Worm (Caenorhabditis elegans): ENCODE results near the gene pad-2.

The pad-2 gene

DNA sequence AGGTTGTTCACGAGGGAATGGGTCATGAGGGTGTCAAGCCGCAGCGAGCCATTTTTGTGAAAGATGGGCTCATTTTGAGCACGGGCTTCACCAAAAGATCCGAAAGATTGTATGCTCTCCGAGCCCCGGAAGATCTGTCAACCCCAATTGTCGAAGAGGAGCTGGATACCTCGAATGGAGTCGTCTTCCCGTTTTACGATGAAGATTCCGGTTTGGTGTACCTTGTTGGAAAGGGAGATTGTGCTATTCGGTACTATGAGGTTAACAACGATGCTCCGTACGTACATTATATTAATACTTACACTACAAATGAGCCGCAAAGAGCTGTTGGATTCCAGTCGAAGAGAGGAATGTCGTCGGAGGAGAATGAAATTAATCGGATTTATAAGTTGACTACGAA lies 27.8 kb upstream of the pad-2 start:
- TF ChIP-seq Y95B8A.8 (GFP tag; IDR thresholded peaks at IDR 0.05): no peak
- TF ChIP-seq madf-3 (GFP tag; IDR thresholded peaks at IDR 0.05): no peak
- no peak for TF ChIP-seq attf-6 (GFP tag; IDR thresholded peaks at IDR 0.05)
- TF ChIP-seq lin-54 (GFP tag; optimal IDR thresholded peaks at IDR 0.05): no peak
- TF ChIP-seq cebp-1 (GFP tag; IDR thresholded peaks at IDR 0.05): no peak
- TF ChIP-seq cebp-1 (tag; optimal IDR thresholded peaks at IDR 0.05): no peak
- TF ChIP-seq mxl-1 (tag; optimal IDR thresholded peaks at IDR 0.05): no peak
- TF ChIP-seq zfh-2 (GFP tag; conservative IDR thresholded peaks at IDR 0.05): no peak
- TF ChIP-seq F57C9.4 (tag; optimal IDR thresholded peaks at IDR 0.05): no peak
- TF ChIP-seq unc-130 (GFP tag; optimal IDR thresholded peaks at IDR 0.05): no peak
- no peak for TF ChIP-seq hmg-1.2 (GFP tag; IDR thresholded peaks at IDR 0.05)
- no peak for TF ChIP-seq ccch-3 (GFP tag; optimal IDR thresholded peaks at IDR 0.05)
- no peak for TF ChIP-seq snpc-1.1 (tag; optimal IDR thresholded peaks at IDR 0.05; ENCODE audit: insufficient read depth)
- TF ChIP-seq mcd-1 (GFP tag; IDR thresholded peaks at IDR 0.05): no peak
- no peak for TF ChIP-seq Y53G8AR.9 (GFP tag; conservative IDR thresholded peaks at IDR 0.05)
- no peak for TF ChIP-seq tbx-9 (tag; optimal IDR thresholded peaks at IDR 0.05; ENCODE audit: borderline replicate concordance)
- no peak for TF ChIP-seq let-526 (GFP tag; IDR thresholded peaks at IDR 0.05)

ce11 chrIII:10253334-10253733 lies 25.6 kb upstream of the pad-2 start:
- no peak for TF ChIP-seq die-1 (tag; optimal IDR thresholded peaks at IDR 0.05)
- TF ChIP-seq hrde-1 (tag; optimal IDR thresholded peaks at IDR 0.05; ENCODE audit: borderline replicate concordance): no peak
- TF ChIP-seq zfh-2 (GFP tag; conservative IDR thresholded peaks at IDR 0.05): peak; percentile 63
- TF ChIP-seq ceh-27 (GFP tag; optimal IDR thresholded peaks at IDR 0.05): no peak
- TF ChIP-seq egrh-3 (GFP tag; IDR thresholded peaks at IDR 0.05): peak; percentile 26; the same call in 1 of the 2 replicates
- no peak for TF ChIP-seq dpff-1 (tag; optimal IDR thresholded peaks at IDR 0.05)
- no peak for TF ChIP-seq madf-10 (tag; optimal IDR thresholded peaks at IDR 0.05)

DNA sequence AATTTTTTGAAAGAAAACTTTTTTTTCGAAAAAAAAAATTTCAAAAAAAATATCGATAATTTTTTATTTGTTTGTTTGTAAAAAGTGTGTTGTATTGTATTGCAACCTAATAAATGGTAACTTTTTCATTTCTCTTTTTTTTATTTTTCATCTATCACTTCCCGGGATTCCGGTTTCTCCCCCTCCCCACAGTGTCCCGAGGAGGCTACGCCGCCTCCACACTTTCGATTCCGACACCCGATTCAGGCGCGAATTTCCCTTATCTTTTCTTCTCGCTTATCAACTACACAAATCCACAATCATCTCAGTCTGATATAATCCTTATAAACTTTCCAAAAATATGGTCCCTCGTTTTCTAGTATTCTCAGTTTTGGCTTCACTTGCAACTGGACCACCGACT lies 24.3 kb upstream of the pad-2 start, which contains the start of gene R01H10.4:
R01H10.4 (plus strand) TSS at position 236 of the 400 bp plus-strand sequence.
- TF ChIP-seq ccch-3 (GFP tag; optimal IDR thresholded peaks at IDR 0.05) (no peak), somi-1 (GFP tag; optimal IDR thresholded peaks at IDR 0.05) (no peak), lin-26 (GFP tag; IDR thresholded peaks at IDR 0.05) (no peak), ceh-79 (tag; optimal IDR thresholded peaks at IDR 0.05) (no peak)

DNA sequence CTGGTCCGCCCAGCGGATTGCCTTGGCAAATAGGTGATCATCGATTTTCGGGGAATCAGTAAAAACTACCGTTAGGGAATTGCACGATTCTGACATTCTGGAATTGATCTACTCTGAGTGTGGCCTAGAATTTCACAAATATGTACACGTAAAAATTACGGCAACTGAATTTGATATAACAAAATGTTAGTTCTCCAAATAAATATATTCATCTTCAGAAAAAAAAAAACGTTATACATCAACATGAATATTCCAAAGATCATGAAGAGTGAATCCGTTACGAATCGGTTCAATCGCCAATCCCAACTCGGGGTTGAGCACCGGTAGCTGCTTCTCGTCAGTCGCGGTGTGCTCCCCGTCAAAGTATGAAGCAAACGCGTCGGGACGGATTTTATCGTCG lies 20.3 kb upstream of the pad-2 start, which contains the start of gene rip-1:
rip-1 (minus strand) TSS at position 101 of the 400 bp plus-strand sequence.
- no peak for TF ChIP-seq K12H6.12 (tag; optimal IDR thresholded peaks at IDR 0.05)
- no peak for TF ChIP-seq ztf-28 (GFP tag; IDR thresholded peaks at IDR 0.05)
- no peak for TF ChIP-seq let-526 (GFP tag; IDR thresholded peaks at IDR 0.05)
- no peak for TF ChIP-seq ZK185.1 (tag; optimal IDR thresholded peaks at IDR 0.05; ENCODE audit: poor library complexity, severe bottlenecking)
- TF ChIP-seq ztf-18 (tag; optimal IDR thresholded peaks at IDR 0.05): no peak
- TF ChIP-seq F33H1.4 (GFP tag; IDR thresholded peaks at IDR 0.05): no peak
- no peak for TF ChIP-seq madf-8 (GFP tag; conservative IDR thresholded peaks at IDR 0.05)
- no peak for TF ChIP-seq nhr-120 (GFP tag; IDR thresholded peaks at IDR 0.05)
- no peak for TF ChIP-seq nfyb-1 (GFP tag; IDR thresholded peaks at IDR 0.05)
- TF ChIP-seq hmg-1.2 (GFP tag; IDR thresholded peaks at IDR 0.05): no peak
- TF ChIP-seq F49E8.2 (tag; optimal IDR thresholded peaks at IDR 0.05; ENCODE audit: insufficient read depth): no peak
- TF ChIP-seq ztf-25 (GFP tag; IDR thresholded peaks at IDR 0.05): no peak
- no peak for TF ChIP-seq snpc-1.3 (tag; optimal IDR thresholded peaks at IDR 0.05; ENCODE audit: insufficient read depth)
- TF ChIP-seq snpc-4 (GFP tag; optimal IDR thresholded peaks at IDR 0.05): no peak
- TF ChIP-seq snpc-4 (tag; optimal IDR thresholded peaks at IDR 0.05): no peak
- TF ChIP-seq lin-40 (tag; optimal IDR thresholded peaks at IDR 0.05): no peak
- TF ChIP-seq hsf-1 (GFP tag; IDR thresholded peaks at IDR 0.05): no peak
- TF ChIP-seq F10E7.11 (tag; optimal IDR thresholded peaks at IDR 0.05): no peak

Data from whole organism, young adult.